Worm (Caenorhabditis elegans) whole organism, young adult: ENCODE data around the gene M05D6.5.

Experiments
- B0035.1 ChIP-seq: sonication (generic microtip); optimal IDR thresholded peaks from 2 replicates; lab custom pipeline; 2016; ENCODE audit warnings: missing genetic modification characterization, mild to moderate bottlenecking, missing compliant biosample characterization, missing genotype, missing genetic modification reagents
- B0336.3 ChIP-seq: fragments of 200-800 bp; sonication (Bioruptor generic); IDR thresholded peaks from 2 replicates; pipeline ENCODE4 v1.3.6; 2022; ENCODE audit warnings: missing genetic modification characterization, missing compliant biosample characterization
- C06A6.2 ChIP-seq: fragments of 200-800 bp; sonication (Bioruptor generic); conservative IDR thresholded peaks from 2 replicates; pipeline ENCODE4 v1.3.6; 2022; ENCODE audit warnings: missing genetic modification characterization, missing compliant biosample characterization
- C17E4.6 ChIP-seq: fragments of 200-800 bp; sonication (Bioruptor generic); IDR thresholded peaks from 2 replicates; pipeline ENCODE4 v1.3.6; 2022; ENCODE audit warnings: missing genetic modification reagents, missing genetic modification characterization, missing compliant biosample characterization
- F10E7.11 ChIP-seq: sonication (generic microtip); optimal IDR thresholded peaks from 2 replicates; lab custom pipeline; 2017; ENCODE audit warnings: mild to moderate bottlenecking, missing genetic modification characterization, moderate library complexity, missing compliant biosample characterization
- F37B4.10 ChIP-seq: fragments of 200-800 bp; sonication (Bioruptor generic); IDR thresholded peaks from 2 replicates; pipeline ENCODE4 v1.3.6; 2022; ENCODE audit warnings: missing genetic modification characterization, missing compliant biosample characterization
- F55B11.4 ChIP-seq: sonication (generic microtip); optimal IDR thresholded peaks from 2 replicates; lab custom pipeline; 2016; ENCODE audit warnings: missing compliant biosample characterization, missing genetic modification characterization, borderline replicate concordance; ENCODE audit not compliant: insufficient read depth
- K12H6.12 ChIP-seq: fragments of 200-800 bp; sonication (Bioruptor generic); optimal IDR thresholded peaks from 2 replicates; lab custom pipeline; 2018; ENCODE audit warnings: mild to moderate bottlenecking, missing genetic modification characterization, missing compliant biosample characterization
- Y53G8AR.9 ChIP-seq: fragments of 200-800 bp; sonication (Bioruptor generic); conservative IDR thresholded peaks from 2 replicates; pipeline ENCODE4 v1.3.6; 2022; ENCODE audit warnings: missing genetic modification reagents, missing genetic modification characterization, missing compliant biosample characterization
- Y56A3A.18 ChIP-seq: fragments of 200-800 bp; sonication (Bioruptor generic); IDR thresholded peaks from 2 replicates; pipeline ENCODE4 v1.3.6; 2022; ENCODE audit warnings: missing genetic modification reagents, missing genetic modification characterization, missing compliant biosample characterization
- ZK185.1 ChIP-seq: sonication (generic microtip); optimal IDR thresholded peaks from 2 replicates; lab custom pipeline; 2016; ENCODE audit warnings: mild to moderate bottlenecking, missing genetic modification characterization, missing compliant biosample characterization; ENCODE audit not compliant: poor library complexity, severe bottlenecking
- akir-1 ChIP-seq: fragments of 200-800 bp; sonication (Bioruptor generic); optimal IDR thresholded peaks from 2 replicates; lab custom pipeline; 2018; ENCODE audit warnings: mild to moderate bottlenecking, missing genetic modification characterization, moderate library complexity, missing compliant biosample characterization
- aptf-2 ChIP-seq: fragments of 200-800 bp; sonication (Bioruptor generic); conservative IDR thresholded peaks from 2 replicates; pipeline ENCODE4 v1.3.6; 2022; ENCODE audit warnings: missing genetic modification reagents, missing genetic modification characterization, missing compliant biosample characterization
- atf-7 ChIP-seq: sonication (generic microtip); optimal IDR thresholded peaks from 2 replicates; lab custom pipeline; 2017; ENCODE audit warnings: mild to moderate bottlenecking, missing genetic modification characterization, missing compliant biosample characterization
- attf-5 ChIP-seq: fragments of 200-800 bp; sonication (Bioruptor generic); optimal IDR thresholded peaks from 2 replicates; lab custom pipeline; 2018; ENCODE audit warnings: mild to moderate bottlenecking, missing genetic modification characterization, missing compliant biosample characterization
- bed-1 ChIP-seq: fragments of 200-800 bp; sonication (Bioruptor generic); IDR thresholded peaks from 2 replicates; pipeline ENCODE4 v1.3.6; 2022; ENCODE audit warnings: missing genetic modification reagents, missing genetic modification characterization, missing compliant biosample characterization
- bed-2 ChIP-seq: fragments of 200-800 bp; sonication (Bioruptor generic); IDR thresholded peaks from 2 replicates; pipeline ENCODE4 v1.3.6; 2022; ENCODE audit warnings: missing genetic modification reagents, missing genetic modification characterization, missing compliant biosample characterization
- cebp-1 ChIP-seq, 2 experiments: fragments of 200-800 bp in 1 of 2; sonication (Bioruptor generic) in 1 of 2; sonication (generic microtip) in 1 of 2; IDR thresholded peaks in 1 of 2; optimal IDR thresholded peaks in 1 of 2; 2 replicates each; pipeline versions ENCODE4 v1.3.6 to Lab custom; 2017 to 2022; ENCODE audit warnings: missing compliant biosample characterization in 2 of 2, missing genetic modification characterization in 2 of 2, mild to moderate bottlenecking in 1 of 2, missing genetic modification reagents in 1 of 2, moderate library complexity in 1 of 2
- ceh-100 ChIP-seq: fragments of 200-800 bp; sonication (Bioruptor generic); IDR thresholded peaks from 2 replicates; pipeline ENCODE4 v1.3.6; 2022; ENCODE audit warnings: missing genetic modification reagents, missing genetic modification characterization, missing compliant biosample characterization
- ceh-40 ChIP-seq: fragments of 200-800 bp; sonication (Bioruptor generic); IDR thresholded peaks from 2 replicates; pipeline ENCODE4 v1.3.6; 2022; ENCODE audit warnings: missing genetic modification characterization, missing compliant biosample characterization
- ceh-91 ChIP-seq: fragments of 200-800 bp; sonication (Bioruptor generic); IDR thresholded peaks from 2 replicates; pipeline ENCODE4 v1.3.6; 2022; ENCODE audit warnings: missing genetic modification reagents, missing genetic modification characterization, missing compliant biosample characterization
- die-1 ChIP-seq: sonication (generic microtip); optimal IDR thresholded peaks from 2 replicates; lab custom pipeline; 2016; ENCODE audit warnings: missing genotype, mild to moderate bottlenecking, missing genetic modification characterization, missing compliant biosample characterization
- dox-1 ChIP-seq: fragments of 200-800 bp; sonication (Bioruptor generic); IDR thresholded peaks from 2 replicates; pipeline ENCODE4 v1.3.6; 2022; ENCODE audit warnings: missing genetic modification reagents, missing genetic modification characterization, missing compliant biosample characterization
- egl-44 ChIP-seq: fragments of 200-800 bp; sonication (Bioruptor generic); IDR thresholded peaks from 2 replicates; pipeline ENCODE4 v1.3.6; 2022; ENCODE audit warnings: missing genetic modification reagents, missing genetic modification characterization, missing compliant biosample characterization
- fkh-3 ChIP-seq: sonication (generic microtip); optimal IDR thresholded peaks from 2 replicates; lab custom pipeline; 2016; ENCODE audit warnings: mild to moderate bottlenecking, missing genetic modification characterization, missing compliant biosample characterization
- gei-17 ChIP-seq: fragments of 200-800 bp; sonication (Bioruptor generic); optimal IDR thresholded peaks from 2 replicates; lab custom pipeline; 2018; ENCODE audit warnings: mild to moderate bottlenecking, missing genetic modification characterization, missing compliant biosample characterization
- let-526 ChIP-seq: fragments of 200-800 bp; sonication (Bioruptor generic); IDR thresholded peaks from 2 replicates; pipeline ENCODE4 v1.3.6; 2022; ENCODE audit warnings: missing genetic modification reagents, missing genetic modification characterization, missing compliant biosample characterization
- lin-35 ChIP-seq, 3 experiments: fragments of 150-350 bp in 2 of 3; sonication (generic microtip) in 1 of 3; optimal IDR thresholded peaks; 2 replicates each; lab custom pipeline; 2014 to 2018; ENCODE audit warnings: missing biosample characterization in 3 of 3, missing genetic modification characterization in 3 of 3, missing genetic modification reagents in 3 of 3
- lsl-1 ChIP-seq: fragments of 200-800 bp; sonication (Bioruptor generic); optimal IDR thresholded peaks from 2 replicates; lab custom pipeline; 2018; ENCODE audit warnings: mild to moderate bottlenecking, missing genetic modification characterization, moderate library complexity, missing compliant biosample characterization
- lsy-27 ChIP-seq: sonication (generic microtip); optimal IDR thresholded peaks from 2 replicates; lab custom pipeline; 2017; ENCODE audit warnings: missing genetic modification characterization, mild to moderate bottlenecking, missing compliant biosample characterization, antibody characterized with exemption, missing genotype, borderline replicate concordance; ENCODE audit not compliant: insufficient read depth
- madf-6 ChIP-seq: fragments of 200-800 bp; sonication (Bioruptor generic); IDR thresholded peaks from 2 replicates; pipeline ENCODE4 v1.3.6; 2022; ENCODE audit warnings: missing genetic modification reagents, missing genetic modification characterization, missing compliant biosample characterization
- mcd-1 ChIP-seq: fragments of 200-800 bp; sonication (Bioruptor generic); IDR thresholded peaks from 2 replicates; pipeline ENCODE4 v1.3.6; 2022; ENCODE audit warnings: missing genetic modification reagents, missing genetic modification characterization, missing compliant biosample characterization
- mel-28 ChIP-seq: sonication (generic microtip); optimal IDR thresholded peaks from 2 replicates; lab custom pipeline; 2016; ENCODE audit warnings: borderline replicate concordance, mild to moderate bottlenecking, missing genetic modification characterization, missing compliant biosample characterization
- nfya-2 ChIP-seq: fragments of 200-800 bp; sonication (Bioruptor generic); IDR thresholded peaks from 2 replicates; pipeline ENCODE4 v1.3.6; 2022; ENCODE audit warnings: missing genetic modification reagents, missing genetic modification characterization, missing compliant biosample characterization
- nfyb-1 ChIP-seq: fragments of 200-800 bp; sonication (Bioruptor generic); IDR thresholded peaks from 2 replicates; pipeline ENCODE4 v1.3.6; 2022; ENCODE audit warnings: missing genetic modification reagents, missing genetic modification characterization, missing compliant biosample characterization
- nhr-80 ChIP-seq: sonication (generic microtip); optimal IDR thresholded peaks from 2 replicates; lab custom pipeline; 2016; ENCODE audit warnings: missing genetic modification characterization, missing compliant biosample characterization
- pha-4 ChIP-seq: fragments of 150-350 bp; sonication (generic microtip); optimal IDR thresholded peaks from 2 replicates; lab custom pipeline; 2014; ENCODE audit warnings: missing biosample characterization, missing genetic modification reagents, missing genetic modification characterization
- rcor-1 ChIP-seq: fragments of 200-800 bp; sonication (Bioruptor generic); IDR thresholded peaks from 2 replicates; pipeline ENCODE4 v1.3.6; 2022; ENCODE audit warnings: missing genetic modification reagents, missing genetic modification characterization, missing compliant biosample characterization
- sdz-38 ChIP-seq: sonication (generic microtip); optimal IDR thresholded peaks from 2 replicates; lab custom pipeline; 2016; ENCODE audit warnings: missing genotype, missing genetic modification characterization, missing compliant biosample characterization
- snpc-3.4 ChIP-seq: sonication (generic microtip); optimal IDR thresholded peaks from 2 replicates; lab custom pipeline; 2017; ENCODE audit warnings: missing genetic modification characterization, mild to moderate bottlenecking, missing compliant biosample characterization, antibody characterized with exemption, moderate library complexity, missing genotype, missing genetic modification reagents
- snpc-4 ChIP-seq, 5 experiments: fragments of 150-350 bp in 1 of 5; sonication (generic microtip) in 4 of 5; optimal IDR thresholded peaks; 2 replicates each; lab custom pipeline; 2014 to 2018; ENCODE audit warnings: missing genetic modification characterization in 5 of 5, missing biosample characterization in 3 of 5, antibody characterized with exemption in 2 of 5, mild to moderate bottlenecking in 2 of 5, missing compliant biosample characterization in 2 of 5, missing genotype in 2 of 5, moderate library complexity in 2 of 5, missing genetic modification reagents in 1 of 5
- unc-130 ChIP-seq: sonication (generic microtip); optimal IDR thresholded peaks from 2 replicates; lab custom pipeline; 2016; ENCODE audit warnings: missing genetic modification reagents, missing genetic modification characterization, missing compliant biosample characterization
- ztf-22 ChIP-seq: fragments of 200-800 bp; sonication (Bioruptor generic); optimal IDR thresholded peaks from 2 replicates; lab custom pipeline; 2018; ENCODE audit warnings: mild to moderate bottlenecking, missing genetic modification characterization, moderate library complexity, missing compliant biosample characterization
- ztf-3 ChIP-seq: fragments of 200-800 bp; sonication (Bioruptor generic); optimal IDR thresholded peaks from 2 replicates; lab custom pipeline; 2018; ENCODE audit warnings: mild to moderate bottlenecking, missing genetic modification characterization, missing compliant biosample characterization

The M05D6.5 gene

ce11 chrII:8484546-8484945, 2.5 kb upstream of the M05D6.5 start:
- TF ChIP-seq dox-1 (GFP tag; lab: Robert Waterston, UW) = no peak
- TF ChIP-seq B0336.3 (GFP tag; lab: Robert Waterston, UW) = peak; percentile 43; the same call in 1 of the 2 replicates
- no peak for TF ChIP-seq ceh-40 (GFP tag; lab: Robert Waterston, UW)
- peak; percentile 66 for TF ChIP-seq nhr-80 (tag; lab: Kevin White, UChicago)
- peak; percentile 18 for TF ChIP-seq ztf-22 (GFP tag; lab: Kevin White, UChicago)
- TF ChIP-seq lin-35 (GFP tag; optimal IDR thresholded peaks at IDR 0.05; lab: Kevin White, UChicago) = no peak
- TF ChIP-seq die-1 (tag; lab: Kevin White, UChicago) = no peak
- no peak for TF ChIP-seq bed-1 (GFP tag; lab: Robert Waterston, UW)
- no peak for TF ChIP-seq C17E4.6 (GFP tag; lab: Robert Waterston, UW)
- no peak for TF ChIP-seq ceh-91
- no peak for TF ChIP-seq atf-7
- TF ChIP-seq sdz-38 (tag; lab: Kevin White, UChicago) = no peak
- no peak for TF ChIP-seq snpc-3.4 (tag; lab: Kevin White, UChicago)
- no peak for TF ChIP-seq snpc-4 (GFP tag; optimal IDR thresholded peaks at IDR 0.05; lab: Kevin White, UChicago)
- TF ChIP-seq snpc-4 (tag; optimal IDR thresholded peaks at IDR 0.05; lab: Kevin White, UChicago) = no peak
- no peak for TF ChIP-seq pha-4 (tag; lab: Kevin White, UChicago)
- 0 out of 2 replicates have a peak, but pooled peaks have one; percentile 58 for TF ChIP-seq Y53G8AR.9 (GFP tag; lab: Robert Waterston, UW)
- TF ChIP-seq F37B4.10 (GFP tag; lab: Robert Waterston, UW) = no peak
- TF ChIP-seq attf-5 (GFP tag; lab: Kevin White, UChicago) = no peak
- no peak for TF ChIP-seq let-526
- no peak for TF ChIP-seq rcor-1 (GFP tag; lab: Robert Waterston, UW)
- TF ChIP-seq nfyb-1 (GFP tag; lab: Robert Waterston, UW) = no peak
- TF ChIP-seq bed-2 = no peak
- no peak for TF ChIP-seq nfya-2 (GFP tag; lab: Robert Waterston, UW)
- TF ChIP-seq cebp-1 (GFP tag; IDR thresholded peaks at IDR 0.05; lab: Robert Waterston, UW) = no peak
- TF ChIP-seq cebp-1 (tag; optimal IDR thresholded peaks at IDR 0.05; lab: Kevin White, UChicago) = peak; percentile 31
- no peak for TF ChIP-seq K12H6.12
- TF ChIP-seq ceh-100 (GFP tag; lab: Robert Waterston, UW) = no peak
- peak; percentile 80 for TF ChIP-seq Y56A3A.18 (GFP tag; lab: Robert Waterston, UW)
- no peak for TF ChIP-seq lsl-1
- no peak for TF ChIP-seq gei-17
- no peak for TF ChIP-seq mel-28 (tag; lab: Kevin White, UChicago)
- TF ChIP-seq lsy-27 (tag; lab: Kevin White, UChicago) = no peak

- TF ChIP-seq Y56A3A.18 (GFP tag; lab: Robert Waterston, UW) (no peak), ZK185.1 (tag; lab: Kevin White, UChicago) (peak; percentile 11), madf-6 (GFP tag; lab: Robert Waterston, UW) (0 out of 2 replicates have a peak, but pooled peaks have one; percentile 25)
These were observed 1.8 kb upstream of the M05D6.5 start, which contains the start of gene taap-1 for ce11 chrII:8483793-8484186. Gene taap-1, minus strand, starts transcription at chrII:8483871.

- TF ChIP-seq ztf-3 (GFP tag; lab: Kevin White, UChicago) (no peak), snpc-3.4 (tag; lab: Kevin White, UChicago) (no peak), mcd-1 (peak; percentile 17; the same call in 1 of the 2 replicates), akir-1 (GFP tag; lab: Kevin White, UChicago) (no peak), F55B11.4 (tag; lab: Kevin White, UChicago) (no peak), atf-7 (no peak), egl-44 (GFP tag; lab: Robert Waterston, UW) (no peak), F10E7.11 (tag; lab: Kevin White, UChicago) (no peak), B0035.1 (tag; lab: Kevin White, UChicago) (no peak), C06A6.2 (GFP tag; lab: Robert Waterston, UW) (no peak), fkh-3 (no peak), aptf-2 (GFP tag; lab: Robert Waterston, UW) (no peak), unc-130 (GFP tag; lab: Kevin White, UChicago) (no peak)
These were observed 1.3 kb upstream of the M05D6.5 start for ce11 chrII:8483124-8483792.
